Worm (Caenorhabditis elegans) whole organism, midembryonic: ENCODE data around the gene T16G12.7.

Experiments used
- T22C8.4 ChIP-seq: fragments of 200-800 bp; sonication (Bioruptor generic); IDR thresholded peaks from 2 replicates; pipeline ENCODE4 v1.3.6; 2022; ENCODE audit warnings: missing genetic modification characterization, missing compliant biosample characterization
- med-1 ChIP-seq: sonication (generic microtip); optimal IDR thresholded peaks from 2 replicates; lab custom pipeline; 2017; ENCODE audit warnings: missing genetic modification characterization, mild to moderate bottlenecking, missing compliant biosample characterization, antibody characterized with exemption, missing genetic modification reagents; ENCODE audit not compliant: insufficient read depth
- ztf-23 ChIP-seq: fragments of 200-800 bp; sonication (Bioruptor generic); IDR thresholded peaks from 2 replicates; pipeline ENCODE4 v1.3.6; 2022; ENCODE audit warnings: missing genetic modification reagents, missing genetic modification characterization, missing compliant biosample characterization

Gene T16G12.7

ce11 chrIII:9991324-9991723 lies 48.6 kb downstream of the T16G12.7 start:
- TF ChIP-seq med-1 (GFP tag; lab: Kevin White, UChicago) = no peak
- TF ChIP-seq T22C8.4 = no peak
- no peak for TF ChIP-seq ztf-23
